Worm (Caenorhabditis elegans): Measurements from ENCODE around the gene F09C6.16.

F09C6.16 gene

DNA sequence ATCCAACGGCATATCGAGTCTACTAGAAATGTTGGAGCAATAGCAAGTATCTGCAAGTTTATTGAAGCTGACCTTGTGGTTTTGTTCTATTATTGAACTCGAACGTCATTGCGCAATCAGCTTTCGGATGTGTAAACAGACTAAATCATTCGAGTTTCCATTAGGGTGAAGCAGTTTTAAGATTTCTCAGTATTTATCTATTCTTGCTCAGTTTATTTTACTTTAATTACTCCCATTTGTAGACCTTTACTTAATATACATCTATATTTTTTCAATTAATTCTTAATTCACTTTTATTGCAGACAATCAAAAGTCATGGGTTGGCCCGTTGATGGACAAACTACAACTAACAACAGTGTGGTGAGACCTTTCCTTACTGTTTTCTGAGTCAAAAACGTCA, 29.1 kb downstream of the F09C6.16 start, which contains the start of gene F09C6.14:
TSS of gene F09C6.14 (plus strand) at position 301 of the 400 bp plus-strand sequence.
- TF ChIP-seq hlh-30 (tag; optimal IDR thresholded peaks at IDR 0.05; ENCODE audit: insufficient read depth) (no peak), tbx-7 (tag; optimal IDR thresholded peaks at IDR 0.05) (no peak), ceh-2 (tag; optimal IDR thresholded peaks at IDR 0.05) (no peak), lin-11 (tag; optimal IDR thresholded peaks at IDR 0.05) (no peak), nhr-11 (tag; optimal IDR thresholded peaks at IDR 0.05) (no peak), ceh-18 (tag; optimal IDR thresholded peaks at IDR 0.05) (no peak), unc-86 (tag; optimal IDR thresholded peaks at IDR 0.05) (no peak), hlh-13 (GFP tag; optimal IDR thresholded peaks at IDR 0.05) (no peak), ceh-14 (tag; optimal IDR thresholded peaks at IDR 0.05) (no peak), ceh-31 (tag; optimal IDR thresholded peaks at IDR 0.05) (no peak), npax-4 (tag; optimal IDR thresholded peaks at IDR 0.05) (no peak), ceh-45 (GFP tag; IDR thresholded peaks at IDR 0.05) (no peak), rnt-1 (tag; optimal IDR thresholded peaks at IDR 0.05) (no peak), dmd-4 (tag; optimal IDR thresholded peaks at IDR 0.05; ENCODE audit: borderline replicate concordance) (no peak), K02D7.2 (tag; optimal IDR thresholded peaks at IDR 0.05) (no peak), unc-55 (GFP tag; optimal IDR thresholded peaks at IDR 0.05) (no peak), T23F11.4 (GFP tag; optimal IDR thresholded peaks at IDR 0.05) (no peak), pros-1 (tag; optimal IDR thresholded peaks at IDR 0.05) (no peak), ceh-22 (tag; optimal IDR thresholded peaks at IDR 0.05) (no peak)

DNA sequence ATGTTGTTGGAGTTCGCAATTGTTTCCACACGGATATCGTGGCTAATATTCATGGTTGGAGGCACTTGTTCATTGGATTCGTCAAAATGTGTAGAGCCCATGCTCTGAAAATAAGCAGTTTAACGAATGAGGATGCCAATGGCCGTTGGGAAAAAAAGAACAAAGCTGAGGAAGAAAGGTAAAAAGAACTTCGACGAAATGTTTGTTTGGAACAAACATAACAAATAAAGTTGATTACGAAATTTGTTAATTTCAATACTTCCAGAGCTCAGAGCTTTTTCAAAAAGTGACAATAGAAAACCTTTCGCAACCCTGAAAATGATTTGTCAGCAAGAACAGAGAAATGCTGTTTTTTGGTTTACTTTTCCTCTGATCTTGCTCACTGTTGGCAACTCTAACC, 29.7 kb downstream of the F09C6.16 start, which contains the start of gene F09C6.3:
TSS of gene F09C6.3 (minus strand) at position 101 of the 400 bp plus-strand sequence.
- TF ChIP-seq pqm-1 (tag; optimal IDR thresholded peaks at IDR 0.05) = no peak
- no peak for TF ChIP-seq ceh-18 (tag; optimal IDR thresholded peaks at IDR 0.05)
- no peak for TF ChIP-seq K02D7.2 (tag; optimal IDR thresholded peaks at IDR 0.05)
- TF ChIP-seq syd-9 (tag; optimal IDR thresholded peaks at IDR 0.05) = no peak
- no peak for TF ChIP-seq lim-6 (tag; optimal IDR thresholded peaks at IDR 0.05)
- TF ChIP-seq Y22D7AL.16 (tag; optimal IDR thresholded peaks at IDR 0.05) = no peak
- no peak for TF ChIP-seq ceh-30 (tag; optimal IDR thresholded peaks at IDR 0.05)

ce11 chrV:16879532-16879931, 30.2 kb downstream of the F09C6.16 start:
- no peak for TF ChIP-seq tbx-2 (tag; optimal IDR thresholded peaks at IDR 0.05)

DNA sequence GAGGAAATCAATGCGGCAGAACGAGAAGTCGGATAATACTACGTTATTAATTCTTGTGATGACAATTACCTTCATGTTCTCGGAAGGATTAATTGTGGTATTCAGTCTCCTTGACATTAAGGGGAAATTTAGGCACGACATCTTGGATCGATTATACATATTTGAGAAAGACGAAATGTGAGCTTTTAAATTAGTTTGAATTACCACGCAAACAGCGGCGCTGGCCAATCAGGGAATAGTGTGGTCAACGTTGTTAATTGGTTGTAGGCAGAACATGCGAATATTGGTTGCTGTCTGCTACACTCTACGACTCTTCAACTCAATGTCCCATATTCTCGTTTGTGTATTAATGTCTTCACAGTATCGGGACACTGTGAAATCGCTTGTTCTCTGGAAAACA, 34.8 kb downstream of the F09C6.16 start, which contains the start of gene F49A5.10:
TSS of gene F49A5.10 (plus strand) at position 301 of the 400 bp plus-strand sequence.
- TF ChIP-seq che-1 (tag; optimal IDR thresholded peaks at IDR 0.05) = no peak
- no peak for TF ChIP-seq fkh-6 (tag; optimal IDR thresholded peaks at IDR 0.05)
- TF ChIP-seq Y22D7AL.16 (tag; optimal IDR thresholded peaks at IDR 0.05) = no peak
- TF ChIP-seq pqm-1 (tag; optimal IDR thresholded peaks at IDR 0.05) = no peak
- no peak for TF ChIP-seq ttx-3 (tag; optimal IDR thresholded peaks at IDR 0.05)
- TF ChIP-seq mec-3 (tag; optimal IDR thresholded peaks at IDR 0.05; ENCODE audit: borderline replicate concordance) = no peak
- no peak for TF ChIP-seq ama-1 (optimal IDR thresholded peaks at IDR 0.05)
- TF ChIP-seq nfya-1 (tag; optimal IDR thresholded peaks at IDR 0.05) = no peak
- no peak for TF ChIP-seq C38D4.7 (GFP tag; optimal IDR thresholded peaks at IDR 0.05)
- no peak for TF ChIP-seq ceh-24 (tag; optimal IDR thresholded peaks at IDR 0.05)
- no peak for TF ChIP-seq npax-4 (tag; optimal IDR thresholded peaks at IDR 0.05)
- TF ChIP-seq ceh-9 (tag; optimal IDR thresholded peaks at IDR 0.05) = no peak
- no peak for TF ChIP-seq ceh-48 (tag; optimal IDR thresholded peaks at IDR 0.05)
- TF ChIP-seq zip-5 (tag; optimal IDR thresholded peaks at IDR 0.05) = no peak
- no peak for TF ChIP-seq pha-4 (tag; optimal IDR thresholded peaks at IDR 0.05)
- TF ChIP-seq tbx-7 (tag; optimal IDR thresholded peaks at IDR 0.05) = no peak
- TF ChIP-seq ceh-14 (tag; optimal IDR thresholded peaks at IDR 0.05) = no peak
- TF ChIP-seq sox-2 (GFP tag; IDR thresholded peaks at IDR 0.05) = no peak
